Worm (Caenorhabditis elegans) whole organism, young adult: Measurements from ENCODE around the gene zig-12.

ENCODE experiments used
- athp-1 ChIP-seq: sonication (generic microtip); optimal IDR thresholded peaks from 2 replicates; lab custom pipeline; 2017; ENCODE audit warnings: mild to moderate bottlenecking, missing genetic modification characterization, missing compliant biosample characterization
- bed-2 ChIP-seq: fragments of 200-800 bp; sonication (Bioruptor generic); IDR thresholded peaks from 2 replicates; pipeline ENCODE4 v1.3.6; 2022; ENCODE audit warnings: missing genetic modification reagents, missing genetic modification characterization, missing compliant biosample characterization
- hlh-26 ChIP-seq: fragments of 200-800 bp; sonication (Bioruptor generic); conservative IDR thresholded peaks from 2 replicates; pipeline ENCODE4 v1.3.6; 2022; ENCODE audit warnings: missing genetic modification reagents, missing genetic modification characterization, missing compliant biosample characterization
- let-607 ChIP-seq, 2 experiments: fragments of 200-800 bp in 1 of 2; sonication (Bioruptor generic) in 1 of 2; sonication (generic microtip) in 1 of 2; optimal IDR thresholded peaks; 2 replicates each; lab custom pipeline; 2016 to 2018; ENCODE audit warnings: mild to moderate bottlenecking in 2 of 2, missing compliant biosample characterization in 2 of 2, missing genetic modification characterization in 2 of 2, moderate library complexity in 2 of 2, missing genotype in 1 of 2
- mxl-1 ChIP-seq: sonication (generic microtip); optimal IDR thresholded peaks from 2 replicates; lab custom pipeline; 2016; ENCODE audit warnings: missing genetic modification characterization, missing compliant biosample characterization
- xnd-1 ChIP-seq: sonication (generic microtip); optimal IDR thresholded peaks from 2 replicates; lab custom pipeline; 2016; ENCODE audit warnings: missing genotype, missing genetic modification reagents, missing genetic modification characterization, missing compliant biosample characterization

ce11 chrX:8762927-8763326, 780 bp upstream of the zig-12 start:
- TF ChIP-seq let-607 (tag; optimal IDR thresholded peaks at IDR 0.05; lab: Kevin White, UChicago) (no peak), mxl-1 (no peak), hlh-26 (GFP tag; lab: Robert Waterston, UW) (no peak), athp-1 (tag; lab: Kevin White, UChicago) (no peak), bed-2 (GFP tag; lab: Robert Waterston, UW) (no peak), xnd-1 (tag; lab: Kevin White, UChicago) (no peak)
